Worm (Caenorhabditis elegans) whole organism, L1 larva: ENCODE data around the gene F56D2.3.

Experiments used
- C16A3.4 ChIP-seq: fragments of 150-350 bp; optimal IDR thresholded peaks from 2 replicates; lab custom pipeline; 2014; ENCODE audit warnings: missing biosample characterization, missing genetic modification characterization
- C34B4.2 ChIP-seq: sonication (generic microtip); optimal IDR thresholded peaks from 2 replicates; lab custom pipeline; 2017; ENCODE audit warnings: mild to moderate bottlenecking, missing genetic modification characterization, missing compliant biosample characterization
- Y116A8C.19 ChIP-seq: sonication (generic microtip); optimal IDR thresholded peaks from 2 replicates; lab custom pipeline; 2016; ENCODE audit warnings: missing compliant biosample characterization, missing genetic modification characterization, borderline replicate concordance
- alr-1 ChIP-seq: fragments of 200-800 bp; sonication (Bioruptor generic); optimal IDR thresholded peaks from 2 replicates; lab custom pipeline; 2018; ENCODE audit warnings: borderline replicate concordance, mild to moderate bottlenecking, missing genetic modification characterization, missing compliant biosample characterization
- aly-2 ChIP-seq: fragments of 150-350 bp; optimal IDR thresholded peaks from 2 replicates; lab custom pipeline; 2014; ENCODE audit warnings: missing biosample characterization, missing genetic modification characterization
- blmp-1 ChIP-seq: fragments of 150-350 bp; optimal IDR thresholded peaks from 2 replicates; lab custom pipeline; 2014; ENCODE audit warnings: missing biosample characterization, missing genetic modification characterization
- ceh-8 ChIP-seq: fragments of 200-800 bp; sonication (Bioruptor generic); optimal IDR thresholded peaks from 2 replicates; lab custom pipeline; 2018; ENCODE audit warnings: mild to moderate bottlenecking, missing genetic modification characterization, moderate library complexity, missing compliant biosample characterization
- ceh-82 ChIP-seq, 3 experiments: fragments of 150-350 bp in 1 of 3; sonication (generic microtip) in 2 of 3; optimal IDR thresholded peaks; 2 replicates each; lab custom pipeline; 2014 to 2017; ENCODE audit warnings: missing biosample characterization in 3 of 3, missing genetic modification characterization in 3 of 3
- ceh-90 ChIP-seq: sonication (generic microtip); optimal IDR thresholded peaks from 2 replicates; lab custom pipeline; 2016; ENCODE audit warnings: missing genetic modification characterization, missing compliant biosample characterization
- dpl-1 ChIP-seq, 3 experiments: fragments of 150-350 bp in 2 of 3; sonication (generic microtip) in 1 of 3; optimal IDR thresholded peaks; 2 replicates each; lab custom pipeline; 2014 to 2017; ENCODE audit warnings: missing biosample characterization in 3 of 3, missing genetic modification characterization in 3 of 3, missing genetic modification reagents in 3 of 3
- dsc-1 ChIP-seq: sonication (generic microtip); optimal IDR thresholded peaks from 2 replicates; lab custom pipeline; 2016; ENCODE audit warnings: mild to moderate bottlenecking, missing genetic modification characterization, missing compliant biosample characterization
- efl-1 ChIP-seq, 4 experiments: fragments of 150-350 bp; optimal IDR thresholded peaks in 3 of 4; peaks in 1 of 4; 1 replicate in 1 of 4; 2 replicates in 3 of 4; lab custom pipeline; 2014; ENCODE audit warnings: missing biosample characterization in 2 of 4, missing genetic modification characterization in 2 of 4, missing genetic modification reagents in 2 of 4
- elt-3 ChIP-seq, 6 experiments: fragments of 150-350 bp in 1 of 6; sonication (generic microtip); optimal IDR thresholded peaks; 2 replicates each; lab custom pipeline; 2017 to 2018; ENCODE audit warnings: missing biosample characterization in 6 of 6, missing genetic modification characterization in 6 of 6, inconsistent platforms in 1 of 6
- fkh-4 ChIP-seq: sonication (generic microtip); optimal IDR thresholded peaks from 2 replicates; lab custom pipeline; 2016; ENCODE audit warnings: missing compliant biosample characterization, missing genetic modification characterization, borderline replicate concordance
- grh-1 ChIP-seq: fragments of 200-800 bp; sonication (Bioruptor generic); IDR thresholded peaks from 2 replicates; pipeline ENCODE4 v1.3.6; 2022; ENCODE audit warnings: missing genetic modification reagents, missing genetic modification characterization, missing compliant biosample characterization
- lin-14 ChIP-seq: fragments of 200-800 bp; sonication (Bioruptor generic); optimal IDR thresholded peaks from 2 replicates; lab custom pipeline; 2018; ENCODE audit warnings: mild to moderate bottlenecking, missing genetic modification characterization, moderate library complexity, missing compliant biosample characterization
- lsy-2 ChIP-seq, 2 experiments: fragments of 150-350 bp; optimal IDR thresholded peaks; 2 replicates each; lab custom pipeline; 2014; ENCODE audit warnings: missing biosample characterization in 2 of 2, missing genetic modification characterization in 2 of 2
- mdl-1 ChIP-seq, 2 experiments: fragments of 150-350 bp; optimal IDR thresholded peaks; 2 replicates each; lab custom pipeline; 2014 to 2017; ENCODE audit warnings: missing biosample characterization in 2 of 2, missing genetic modification characterization in 2 of 2, inconsistent platforms in 1 of 2
- mep-1 ChIP-seq: fragments of 150-350 bp; optimal IDR thresholded peaks from 2 replicates; lab custom pipeline; 2014; ENCODE audit warnings: missing biosample characterization, missing genetic modification characterization
- nhr-19 ChIP-seq: fragments of 200-800 bp; sonication (Bioruptor generic); conservative IDR thresholded peaks from 2 replicates; pipeline ENCODE4 v1.3.6; 2022; ENCODE audit warnings: missing genetic modification characterization, missing compliant biosample characterization
- nhr-20 ChIP-seq: sonication (generic microtip); optimal IDR thresholded peaks from 2 replicates; lab custom pipeline; 2016; ENCODE audit warnings: mild to moderate bottlenecking, missing genetic modification characterization, missing compliant biosample characterization
- nhr-28 ChIP-seq: fragments of 150-350 bp; optimal IDR thresholded peaks from 2 replicates; lab custom pipeline; 2014; ENCODE audit warnings: missing biosample characterization, missing genetic modification characterization
- nhr-47 ChIP-seq: sonication (generic microtip); optimal IDR thresholded peaks from 2 replicates; lab custom pipeline; 2016; ENCODE audit warnings: mild to moderate bottlenecking, missing genetic modification characterization, moderate library complexity, missing compliant biosample characterization
- nhr-71 ChIP-seq: sonication (generic microtip); optimal IDR thresholded peaks from 2 replicates; lab custom pipeline; 2016; ENCODE audit warnings: mild to moderate bottlenecking, missing genetic modification characterization, moderate library complexity, missing compliant biosample characterization
- nhr-77 ChIP-seq: fragments of 150-350 bp; optimal IDR thresholded peaks from 2 replicates; lab custom pipeline; 2014; ENCODE audit warnings: missing biosample characterization, missing genetic modification characterization
- nhr-84 ChIP-seq: sonication (generic microtip); optimal IDR thresholded peaks from 2 replicates; lab custom pipeline; 2017; ENCODE audit warnings: missing biosample characterization, missing genetic modification characterization
- nhr-85 ChIP-seq: sonication (generic microtip); peaks from one replicate; lab custom pipeline; 2016; ENCODE audit warnings: missing genetic modification characterization, inconsistent platforms, missing compliant biosample characterization
- nhr-90 ChIP-seq: sonication (generic microtip); optimal IDR thresholded peaks from 2 replicates; lab custom pipeline; 2016; ENCODE audit warnings: mild to moderate bottlenecking, missing genetic modification characterization, missing compliant biosample characterization; ENCODE audit not compliant: poor library complexity
- pag-3 ChIP-seq: sonication (generic microtip); optimal IDR thresholded peaks from 2 replicates; lab custom pipeline; 2017; ENCODE audit warnings: missing genetic modification characterization, mild to moderate bottlenecking, missing compliant biosample characterization, antibody characterized with exemption, borderline replicate concordance; ENCODE audit not compliant: insufficient read depth
- rnt-1 ChIP-seq: sonication (generic microtip); optimal IDR thresholded peaks from 2 replicates; lab custom pipeline; 2016; ENCODE audit warnings: mild to moderate bottlenecking, missing genetic modification characterization, moderate library complexity, missing compliant biosample characterization
- snu-23 ChIP-seq: sonication (generic microtip); optimal IDR thresholded peaks from 2 replicates; lab custom pipeline; 2016; ENCODE audit warnings: missing genetic modification characterization, missing compliant biosample characterization
- sox-4 ChIP-seq: sonication (generic microtip); optimal IDR thresholded peaks from 2 replicates; lab custom pipeline; 2016; ENCODE audit warnings: missing genetic modification characterization, missing compliant biosample characterization
- sptf-1 ChIP-seq: fragments of 150-350 bp; optimal IDR thresholded peaks from 2 replicates; lab custom pipeline; 2014; ENCODE audit warnings: missing biosample characterization, missing genetic modification characterization
- swsn-7 ChIP-seq: sonication (generic microtip); optimal IDR thresholded peaks from 2 replicates; lab custom pipeline; 2016; ENCODE audit warnings: missing genetic modification characterization, missing compliant biosample characterization
- tbx-2 ChIP-seq: sonication (generic microtip); optimal IDR thresholded peaks from 2 replicates; lab custom pipeline; 2016; ENCODE audit warnings: missing genetic modification characterization, missing compliant biosample characterization
- unc-62 ChIP-seq: fragments of 150-350 bp; optimal IDR thresholded peaks from 2 replicates; lab custom pipeline; 2014; ENCODE audit warnings: missing biosample characterization, missing genetic modification reagents, missing genetic modification characterization
- ztf-11 ChIP-seq, 2 experiments: sonication (generic microtip); optimal IDR thresholded peaks; 2 replicates each; lab custom pipeline; 2016 to 2017; ENCODE audit warnings: missing genetic modification characterization in 2 of 2, missing biosample characterization in 1 of 2, missing compliant biosample characterization in 1 of 2

The F56D2.3 gene

DNA sequence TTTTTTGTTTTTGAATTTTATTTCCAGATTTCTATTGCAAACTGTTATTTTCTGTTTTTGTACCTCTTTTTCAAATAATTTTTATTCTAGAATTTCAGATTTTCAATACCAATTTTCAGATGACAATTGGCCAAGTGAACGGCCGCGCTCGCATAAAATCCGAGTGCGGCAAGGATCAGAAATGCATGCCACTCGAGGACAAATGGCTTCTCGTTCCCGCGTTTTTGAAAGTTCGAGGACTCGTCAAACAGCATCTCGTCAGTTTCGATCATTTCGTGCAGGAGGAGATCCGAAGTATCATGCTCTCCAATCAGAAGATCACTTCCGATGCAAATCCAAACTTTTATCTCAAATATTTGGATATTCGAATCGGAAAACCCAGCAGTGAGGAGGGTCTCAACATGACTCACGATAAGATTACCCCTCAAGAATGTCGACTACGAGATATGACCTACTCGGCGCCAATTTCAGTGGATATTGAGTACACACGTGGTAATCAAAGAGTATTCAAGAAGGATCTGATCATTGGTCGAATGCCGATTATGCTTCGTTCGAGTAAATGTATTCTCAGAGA lies 27.4 kb upstream of the F56D2.3 start, which contains the start of gene rpc-2:
rpc-2 (plus strand) TSS at position 120 of the 574 bp plus-strand sequence.
- TF ChIP-seq sox-4 (tag; lab: Kevin White, UChicago), result no peak
- peak; percentile 1 for TF ChIP-seq nhr-85 (tag; lab: Kevin White, UChicago)
- no peak for TF ChIP-seq ceh-90 (tag; lab: Kevin White, UChicago)
- no peak for TF ChIP-seq elt-3 (tag; optimal IDR thresholded peaks at IDR 0.05; lab: Kevin White, UChicago)
- no peak for TF ChIP-seq efl-1 (optimal IDR thresholded peaks at IDR 0.05; lab: Kevin White, UChicago)
- TF ChIP-seq efl-1 (GFP tag; optimal IDR thresholded peaks at IDR 0.05 in 1 of 2; lab: Kevin White, UChicago), result no peak
- no peak for TF ChIP-seq grh-1 (GFP tag; lab: Robert Waterston, UW)

DNA sequence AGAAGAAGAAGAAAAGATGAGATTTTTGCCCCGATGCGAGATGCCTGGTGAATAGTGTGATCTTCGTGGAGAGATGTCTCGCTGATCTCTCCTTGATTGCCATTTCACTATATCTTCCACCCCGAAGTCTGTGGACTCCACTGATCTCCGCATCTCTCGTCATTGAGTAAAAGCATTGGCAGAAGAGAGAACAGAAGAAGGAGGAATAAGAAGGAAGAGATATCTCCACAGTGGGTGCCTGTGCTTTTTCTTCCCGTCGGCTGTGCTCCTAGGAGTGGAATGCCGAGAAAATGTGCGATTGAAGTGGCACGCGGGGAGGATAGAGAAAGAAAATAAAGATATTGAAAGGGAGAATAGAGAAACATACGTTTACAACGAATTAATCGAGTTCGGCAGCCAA lies 21.1 kb upstream of the F56D2.3 start:
- TF ChIP-seq ztf-11 (tag; optimal IDR thresholded peaks at IDR 0.05; lab: Kevin White, UChicago) (no peak), swsn-7 (tag; lab: Kevin White, UChicago) (peak; percentile 15), lsy-2 (tag; optimal IDR thresholded peaks at IDR 0.05; lab: Kevin White, UChicago) (peak; percentile 10 to 49), tbx-2 (peak; percentile 31), lin-14 (GFP tag; lab: Kevin White, UChicago) (peak; percentile 75), rnt-1 (tag; lab: Kevin White, UChicago) (peak; percentile 54), dsc-1 (peak; percentile 69), nhr-71 (tag; lab: Kevin White, UChicago) (peak; percentile 69), nhr-77 (tag; lab: Kevin White, UChicago) (peak; percentile 51), mep-1 (tag; lab: Kevin White, UChicago) (peak; percentile 12), nhr-20 (tag; lab: Kevin White, UChicago) (peak; percentile 24), blmp-1 (tag; lab: Kevin White, UChicago) (peak; percentile 20), mdl-1 (tag; optimal IDR thresholded peaks at IDR 0.05; lab: Kevin White, UChicago) (peak in 1 of 2 experiments; percentile 25), sptf-1 (tag; lab: Kevin White, UChicago) (no peak), efl-1 (optimal IDR thresholded peaks at IDR 0.05; lab: Kevin White, UChicago) (peak; percentile 11 to 19), efl-1 (GFP tag; optimal IDR thresholded peaks at IDR 0.05 in 1 of 2; lab: Kevin White, UChicago) (peak in 1 of 2 experiments; percentile 87), nhr-19 (GFP tag; lab: Robert Waterston, UW) (peak; percentile 39), ceh-82 (tag; optimal IDR thresholded peaks at IDR 0.05; lab: Kevin White, UChicago) (no peak), pag-3 (peak; percentile 97), snu-23 (peak; percentile 41), nhr-28 (tag; lab: Kevin White, UChicago) (no peak)

- TF ChIP-seq fkh-4 (tag; lab: Kevin White, UChicago) (no peak), nhr-47 (tag; lab: Kevin White, UChicago) (no peak), aly-2 (tag; lab: Kevin White, UChicago) (no peak), nhr-90 (tag; lab: Kevin White, UChicago) (no peak), sox-4 (tag; lab: Kevin White, UChicago) (no peak), C34B4.2 (tag; lab: Kevin White, UChicago) (no peak), ceh-82 (tag; optimal IDR thresholded peaks at IDR 0.05; lab: Kevin White, UChicago) (no peak), nhr-84 (no peak), ceh-8 (GFP tag; lab: Kevin White, UChicago) (no peak), dsc-1 (no peak), Y116A8C.19 (tag; lab: Kevin White, UChicago) (no peak), C16A3.4 (tag; lab: Kevin White, UChicago) (no peak), unc-62 (no peak), rnt-1 (tag; lab: Kevin White, UChicago) (no peak), nhr-77 (tag; lab: Kevin White, UChicago) (no peak), ztf-11 (tag; optimal IDR thresholded peaks at IDR 0.05; lab: Kevin White, UChicago) (no peak), dpl-1 (GFP tag; optimal IDR thresholded peaks at IDR 0.05; lab: Kevin White, UChicago) (no peak), alr-1 (no peak), swsn-7 (tag; lab: Kevin White, UChicago) (no peak), ceh-90 (tag; lab: Kevin White, UChicago) (no peak)
Measured at ce11 chrIII:5564325-5564724, 20.4 kb upstream of the F56D2.3 start.
